Worm (Caenorhabditis elegans) whole organism, L4 larva: ENCODE results near the gene cyp-14A1.

ENCODE experiments used
- daf-12 ChIP-seq: fragments of 150-350 bp; optimal IDR thresholded peaks from 2 replicates; lab custom pipeline; 2014; ENCODE audit warnings: missing biosample characterization, missing genetic modification reagents, missing genetic modification characterization
- dve-1 ChIP-seq: sonication (generic microtip); optimal IDR thresholded peaks from 2 replicates; lab custom pipeline; 2017; ENCODE audit warnings: antibody characterized with exemption, mild to moderate bottlenecking, missing genetic modification characterization, missing compliant biosample characterization; ENCODE audit not compliant: insufficient read depth
- egl-27 ChIP-seq: sonication (generic microtip); optimal IDR thresholded peaks from 3 replicates; lab custom pipeline; 2017; ENCODE audit warnings: missing biosample characterization, missing genetic modification reagents, missing genetic modification characterization
- lin-38 ChIP-seq: fragments of 200-800 bp; sonication (Bioruptor generic); IDR thresholded peaks from 2 replicates; pipeline ENCODE4 v1.3.6; 2022; ENCODE audit warnings: missing genetic modification reagents, missing genetic modification characterization, missing compliant biosample characterization
- mes-2 ChIP-seq: sonication (generic microtip); optimal IDR thresholded peaks from 2 replicates; lab custom pipeline; 2016; ENCODE audit warnings: missing genotype, mild to moderate bottlenecking, missing genetic modification characterization, missing compliant biosample characterization; ENCODE audit not compliant: poor library complexity, severe bottlenecking
- nhr-11 ChIP-seq: fragments of 150-350 bp; optimal IDR thresholded peaks from 2 replicates; lab custom pipeline; 2014; ENCODE audit warnings: missing biosample characterization, missing genetic modification characterization
- pha-4 ChIP-seq, 2 experiments: fragments of 150-350 bp in 1 of 2; fragments of 200-800 bp in 1 of 2; sonication (Bioruptor generic) in 1 of 2; IDR thresholded peaks in 1 of 2; optimal IDR thresholded peaks in 1 of 2; 2 replicates each; pipeline versions ENCODE4 v1.3.6 to Lab custom; 2014 to 2022; ENCODE audit warnings: missing genetic modification characterization in 2 of 2, missing genetic modification reagents in 2 of 2, missing biosample characterization in 1 of 2, missing compliant biosample characterization in 1 of 2
- tag-97 ChIP-seq: fragments of 200-800 bp; sonication (Bioruptor generic); IDR thresholded peaks from 2 replicates; pipeline ENCODE4 v1.3.6; 2022; ENCODE audit warnings: missing genetic modification characterization, missing compliant biosample characterization
- unc-62 ChIP-seq, 3 experiments: fragments of 150-350 bp in 1 of 3; sonication (generic microtip); optimal IDR thresholded peaks in 2 of 3; peaks in 1 of 3; 1 replicate in 1 of 3; 2 replicates in 2 of 3; lab custom pipeline; 2014 to 2017; ENCODE audit warnings: missing biosample characterization in 3 of 3, missing genetic modification characterization in 3 of 3, missing genetic modification reagents in 3 of 3, missing genotype in 1 of 3

- TF ChIP-seq egl-27 (tag; lab: Kevin White, UChicago): no peak
- TF ChIP-seq pha-4 (GFP tag; IDR thresholded peaks at IDR 0.05; lab: Robert Waterston, UW): no peak
- TF ChIP-seq pha-4 (tag; optimal IDR thresholded peaks at IDR 0.05; lab: Kevin White, UChicago): no peak
- TF ChIP-seq nhr-11 (tag; lab: Kevin White, UChicago): no peak
- TF ChIP-seq daf-12 (tag; lab: Kevin White, UChicago): no peak
- no peak for TF ChIP-seq unc-62 (GFP tag; optimal IDR thresholded peaks at IDR 0.05 in 1 of 2; lab: Kevin White, UChicago)
- no peak for TF ChIP-seq unc-62 (tag; optimal IDR thresholded peaks at IDR 0.05; lab: Kevin White, UChicago)
- TF ChIP-seq lin-38: no peak
- no peak for TF ChIP-seq tag-97 (GFP tag; lab: Robert Waterston, UW)
- no peak for TF ChIP-seq dve-1
- TF ChIP-seq mes-2 (tag; lab: Kevin White, UChicago): no peak
Measured at ce11 chrX:13262195-13262594, 5.0 kb downstream of the cyp-14A1 start, which contains the start of gene K09A11.1.
